Worm (Caenorhabditis elegans) whole organism, early embryonic: ENCODE measurements around the gene T05C3.2.
"Not testable (repeated sequence)": the region's sequence is repeated elsewhere in the genome, so short reads cannot be mapped to it uniquely, and the experiment has no call there.

Source experiments
- F13C5.2 ChIP-seq: sonication (generic microtip); optimal IDR thresholded peaks from 2 replicates; lab custom pipeline; 2017; ENCODE audit warnings: mild to moderate bottlenecking, missing genetic modification characterization, inconsistent platforms, missing compliant biosample characterization
- tbx-11 ChIP-seq: fragments of 200-800 bp; sonication (Bioruptor generic); IDR thresholded peaks from 2 replicates; pipeline ENCODE4 v1.3.6; 2022; ENCODE audit warnings: missing genetic modification characterization, missing compliant biosample characterization
- tra-4 ChIP-seq: sonication (generic microtip); optimal IDR thresholded peaks from 2 replicates; lab custom pipeline; 2017; ENCODE audit warnings: missing genetic modification characterization, missing compliant biosample characterization

DNA sequence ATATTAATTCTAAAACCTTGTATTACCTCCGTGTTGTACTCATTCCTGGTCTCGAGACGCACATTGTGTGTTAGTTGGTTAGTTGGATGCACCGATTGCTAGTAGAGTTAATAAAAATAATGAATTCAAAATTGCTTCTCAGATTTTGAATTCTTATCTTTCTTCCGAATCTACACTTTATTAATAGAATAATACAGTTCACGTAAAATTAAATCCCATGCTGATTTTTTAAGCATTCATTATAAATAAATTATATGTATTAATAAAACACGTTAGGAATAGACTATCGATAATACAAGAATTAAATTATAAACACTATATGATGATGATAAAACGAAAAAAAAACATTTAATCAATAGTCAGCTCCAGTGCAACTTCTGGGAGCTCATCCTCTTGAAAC lies 25.1 kb upstream of the T05C3.2 start, which contains the start of gene ZC317.6:
- not testable (repeated sequence) for TF ChIP-seq F13C5.2 (tag; lab: Kevin White, UChicago); tbx-11; tra-4 (tag; lab: Kevin White, UChicago)
